Worm (Caenorhabditis elegans) whole organism, L3 larva: ENCODE measurements around the gene T25B2.2.

Source experiments
- daf-12 ChIP-seq: fragments of 150-350 bp; optimal IDR thresholded peaks from 2 replicates; lab custom pipeline; 2014; ENCODE audit warnings: missing biosample characterization, missing genetic modification reagents, missing genetic modification characterization
- unc-39 ChIP-seq: sonication (generic microtip); optimal IDR thresholded peaks from 4 replicates; lab custom pipeline; 2017; ENCODE audit warnings: missing biosample characterization, missing genetic modification characterization

- TF ChIP-seq unc-39 (tag; lab: Kevin White, UChicago) (no peak), daf-12 (tag; lab: Kevin White, UChicago) (no peak)
Measured at ce11 chrX:6145921-6146320, 23.5 kb upstream of the T25B2.2 start.
